Worm (Caenorhabditis elegans): ENCODE data around the gene T02H6.9.

DNA sequence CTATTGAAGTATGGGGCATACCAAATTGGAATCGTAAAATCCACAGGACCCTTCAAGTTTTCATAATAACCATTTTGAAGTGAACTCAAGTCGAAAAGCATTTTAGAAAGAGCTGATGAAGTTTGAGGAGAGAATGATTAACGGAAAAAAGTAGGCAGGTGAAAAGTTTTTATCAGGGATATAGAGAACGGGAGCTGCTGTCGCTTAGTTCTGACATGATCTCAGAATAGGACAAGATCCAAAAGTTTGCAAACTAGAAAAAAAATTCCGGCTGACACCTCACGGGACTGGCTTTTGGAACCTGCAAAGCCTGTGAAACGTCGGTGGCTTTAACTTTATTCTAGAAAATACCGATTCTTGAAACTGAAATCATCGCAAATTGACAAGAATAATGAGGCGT lies 7.7 kb upstream of the T02H6.9 start, which contains the start of gene sri-46:
- no peak for TF ChIP-seq pha-4 (tag; optimal IDR thresholded peaks at IDR 0.05)
- TF ChIP-seq flh-1 (GFP tag; optimal IDR thresholded peaks at IDR 0.05) = no peak
- no peak for TF ChIP-seq unc-62 (GFP tag; optimal IDR thresholded peaks at IDR 0.05)
- TF ChIP-seq lsy-2 (tag; optimal IDR thresholded peaks at IDR 0.05) = no peak
- TF ChIP-seq elt-3 (tag; optimal IDR thresholded peaks at IDR 0.05) = no peak
- TF ChIP-seq nhr-237 (tag; optimal IDR thresholded peaks at IDR 0.05) = no peak
- TF ChIP-seq ces-1 (GFP tag; optimal IDR thresholded peaks at IDR 0.05) = no peak
- TF ChIP-seq mep-1 (tag; optimal IDR thresholded peaks at IDR 0.05) = no peak
- TF ChIP-seq nhr-12 (tag; optimal IDR thresholded peaks at IDR 0.05) = no peak
- no peak for TF ChIP-seq sptf-1 (tag; optimal IDR thresholded peaks at IDR 0.05)
- TF ChIP-seq mab-5 (tag; optimal IDR thresholded peaks at IDR 0.05) = no peak
- no peak for TF ChIP-seq nhr-2 (tag; optimal IDR thresholded peaks at IDR 0.05)
- no peak for TF ChIP-seq blmp-1 (tag; optimal IDR thresholded peaks at IDR 0.05)
